Fruit fly (Drosophila melanogaster): ENCODE results near the gene aurA.

DNA sequence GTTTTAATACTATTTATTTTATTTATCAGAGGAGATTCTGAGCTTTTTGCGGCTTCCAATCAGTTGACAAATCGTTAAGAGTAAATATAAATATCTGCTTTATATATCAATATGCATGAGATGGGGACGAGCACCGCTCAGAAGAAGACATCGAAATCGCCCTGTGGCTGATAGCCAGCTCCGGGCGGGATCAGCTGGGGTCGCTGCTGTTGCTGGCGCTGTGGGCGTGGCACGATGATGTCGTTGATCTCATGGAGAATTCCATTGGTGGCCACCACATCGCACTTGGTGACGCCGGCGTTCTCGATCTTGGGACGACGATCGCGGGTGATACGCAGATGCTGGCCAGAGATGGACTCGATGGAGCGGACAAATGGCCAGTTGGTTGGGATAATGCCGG is 21.9 kb downstream of the aurA start:
- TF ChIP-seq rgr (GFP tag; optimal IDR thresholded peaks at IDR 0.05) (no peak), pan (optimal IDR thresholded peaks at IDR 0.05) (no peak), lola (GFP tag; optimal IDR thresholded peaks at IDR 0.05) (no peak), N (GFP tag; optimal IDR thresholded peaks at IDR 0.05) (no peak), psq (GFP tag; optimal IDR thresholded peaks at IDR 0.05) (no peak), Hr78 (GFP tag; optimal IDR thresholded peaks at IDR 0.05) (no peak), Vsx2 (GFP tag; optimal IDR thresholded peaks at IDR 0.05; ENCODE audit: partially characterized antibody) (no peak), h (GFP tag; optimal IDR thresholded peaks at IDR 0.05) (no peak), CG32264 (GFP tag; optimal IDR thresholded peaks at IDR 0.05) (no peak), usp (GFP tag; optimal IDR thresholded peaks at IDR 0.05) (no peak), sage (GFP tag; optimal IDR thresholded peaks at IDR 0.05) (no peak), OdsH (GFP tag; optimal IDR thresholded peaks at IDR 0.05) (no peak)

All from whole organism, wandering third instar larva.